Worm (Caenorhabditis elegans): Measurements from ENCODE around the gene srbc-41.

The srbc-41 gene

ce11 chrV:1621494-1621893, 6.9 kb upstream of the srbc-41 start, which contains the start of gene nhr-117:
Gene nhr-117, minus strand, starts transcription at chrV:1621520.
- TF ChIP-seq snpc-4 (tag; optimal IDR thresholded peaks at IDR 0.05) (no peak), bed-3 (GFP tag; optimal IDR thresholded peaks at IDR 0.05) (no peak), zip-8 (tag; optimal IDR thresholded peaks at IDR 0.05) (no peak), ceh-39 (tag; optimal IDR thresholded peaks at IDR 0.05) (no peak), ceh-83 (GFP tag; optimal IDR thresholded peaks at IDR 0.05) (no peak), unc-120 (tag; optimal IDR thresholded peaks at IDR 0.05; ENCODE audit: poor library complexity, severe bottlenecking) (no peak), nhr-12 (tag; optimal IDR thresholded peaks at IDR 0.05) (no peak), nhr-2 (tag; optimal IDR thresholded peaks at IDR 0.05) (no peak), sptf-1 (tag; optimal IDR thresholded peaks at IDR 0.05) (no peak), mab-5 (tag; optimal IDR thresholded peaks at IDR 0.05) (no peak), drap-1 (GFP tag; optimal IDR thresholded peaks at IDR 0.05) (no peak), hlh-1 (tag; optimal IDR thresholded peaks at IDR 0.05) (no peak), nhr-28 (tag; optimal IDR thresholded peaks at IDR 0.05) (no peak), pha-4 (tag; optimal IDR thresholded peaks at IDR 0.05) (no peak), sem-2 (GFP tag; optimal IDR thresholded peaks at IDR 0.05) (no peak), lin-13 (tag; optimal IDR thresholded peaks at IDR 0.05) (no peak)

DNA sequence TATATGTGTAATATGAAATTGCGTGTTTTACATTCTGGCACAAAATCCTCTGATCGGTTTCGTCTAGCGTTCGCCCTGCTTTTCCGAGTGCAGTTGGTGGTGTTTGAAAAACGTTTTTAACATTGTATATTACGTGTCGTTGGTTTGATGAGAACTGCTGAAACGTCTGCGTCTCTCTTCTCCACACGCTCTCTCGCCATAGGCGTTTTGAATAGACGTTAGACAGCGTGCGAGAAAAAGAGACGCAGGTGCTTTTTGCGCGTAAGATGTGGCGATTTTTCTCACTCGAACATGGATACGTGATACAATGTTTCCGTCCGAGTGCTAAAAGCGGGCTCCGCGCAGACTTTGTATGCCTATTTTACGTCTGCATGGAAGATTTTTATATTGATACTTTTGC, 5.9 kb upstream of the srbc-41 start:
- TF ChIP-seq unc-120 (tag; optimal IDR thresholded peaks at IDR 0.05; ENCODE audit: poor library complexity, severe bottlenecking) (no peak), ham-2 (GFP tag; optimal IDR thresholded peaks at IDR 0.05) (no peak), nhr-12 (tag; optimal IDR thresholded peaks at IDR 0.05) (no peak), drap-1 (GFP tag; optimal IDR thresholded peaks at IDR 0.05) (no peak)

DNA sequence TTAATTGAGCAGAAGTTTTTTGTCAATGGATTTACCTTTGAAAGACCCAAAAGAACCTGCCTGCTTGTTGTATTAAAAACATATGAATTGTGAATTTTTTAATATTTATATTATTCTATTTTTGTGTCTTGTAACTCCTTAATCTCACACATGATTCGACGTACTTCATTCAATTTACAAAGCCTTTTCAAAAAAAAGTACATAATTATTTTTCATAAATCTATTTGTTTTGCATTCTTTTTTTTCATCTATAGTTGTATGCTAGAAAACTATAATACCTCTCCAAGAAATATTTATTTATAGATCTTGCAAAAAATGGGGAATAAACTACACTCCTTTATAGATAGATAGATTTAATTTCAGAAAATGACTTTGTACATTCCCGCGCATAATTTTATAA, 4.1 kb upstream of the srbc-41 start, which contains the start of gene nhr-179:
TSS of gene nhr-179 (minus strand) at position 101 of the 400 bp plus-strand sequence.
- TF ChIP-seq flh-1 (GFP tag; optimal IDR thresholded peaks at IDR 0.05) (no peak), ces-1 (GFP tag; optimal IDR thresholded peaks at IDR 0.05) (no peak), sptf-1 (tag; optimal IDR thresholded peaks at IDR 0.05) (no peak), mep-1 (tag; optimal IDR thresholded peaks at IDR 0.05) (no peak), lsy-2 (tag; optimal IDR thresholded peaks at IDR 0.05) (no peak), elt-1 (tag; optimal IDR thresholded peaks at IDR 0.05; ENCODE audit: borderline replicate concordance, insufficient read depth) (no peak), nhr-28 (tag; optimal IDR thresholded peaks at IDR 0.05) (no peak), ceh-83 (GFP tag; optimal IDR thresholded peaks at IDR 0.05) (no peak), unc-62 (GFP tag; optimal IDR thresholded peaks at IDR 0.05) (no peak), drap-1 (GFP tag; optimal IDR thresholded peaks at IDR 0.05) (no peak), hlh-1 (tag; optimal IDR thresholded peaks at IDR 0.05) (no peak), sem-2 (GFP tag; optimal IDR thresholded peaks at IDR 0.05) (no peak), blmp-1 (tag; optimal IDR thresholded peaks at IDR 0.05) (no peak), ceh-39 (tag; optimal IDR thresholded peaks at IDR 0.05) (no peak), ham-2 (GFP tag; optimal IDR thresholded peaks at IDR 0.05) (no peak), pha-4 (tag; optimal IDR thresholded peaks at IDR 0.05) (no peak), tbx-8 (GFP tag; optimal IDR thresholded peaks at IDR 0.05) (no peak), ceh-43 (GFP tag; optimal IDR thresholded peaks at IDR 0.05) (no peak), nhr-237 (tag; optimal IDR thresholded peaks at IDR 0.05) (no peak)

- TF ChIP-seq ham-2 (GFP tag; optimal IDR thresholded peaks at IDR 0.05) (no peak), pha-4 (tag; optimal IDR thresholded peaks at IDR 0.05) (no peak), snpc-4 (tag; optimal IDR thresholded peaks at IDR 0.05) (no peak), nhr-2 (tag; optimal IDR thresholded peaks at IDR 0.05) (no peak), unc-39 (tag; optimal IDR thresholded peaks at IDR 0.05) (no peak), ceh-83 (GFP tag; optimal IDR thresholded peaks at IDR 0.05) (no peak), cnd-1 (tag; optimal IDR thresholded peaks at IDR 0.05) (no peak), M03D4.4 (tag; optimal IDR thresholded peaks at IDR 0.05) (no peak), tbx-8 (GFP tag; optimal IDR thresholded peaks at IDR 0.05) (no peak)
Observed at ce11 chrV:1611570-1611969, 3.1 kb downstream of the srbc-41 start.

DNA sequence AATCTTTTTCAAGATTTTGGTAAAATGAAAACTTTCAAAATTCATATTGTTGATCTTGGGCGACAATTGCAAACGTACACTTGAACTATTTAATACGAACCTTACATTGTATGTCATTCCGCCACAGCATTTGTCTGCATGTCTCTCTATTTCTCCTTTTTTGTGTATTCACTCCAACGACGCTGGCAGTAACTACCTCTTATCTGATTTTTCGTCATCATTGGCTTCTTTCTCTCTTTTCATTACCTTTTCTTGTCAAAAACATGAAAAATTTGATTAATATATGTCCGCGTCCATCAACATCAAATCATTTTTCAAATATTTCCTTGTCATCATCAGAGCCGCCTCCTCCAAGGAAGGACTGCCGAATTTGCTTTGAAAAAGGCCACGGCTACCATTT, 4.5 kb downstream of the srbc-41 start, which contains the start of gene nhr-177:
TSS of gene nhr-177 (plus strand) at position 167 of the 400 bp plus-strand sequence.
- TF ChIP-seq pha-4 (tag; optimal IDR thresholded peaks at IDR 0.05) (no peak), ceh-43 (GFP tag; optimal IDR thresholded peaks at IDR 0.05) (no peak), elt-3 (tag; optimal IDR thresholded peaks at IDR 0.05) (no peak), unc-120 (tag; optimal IDR thresholded peaks at IDR 0.05; ENCODE audit: poor library complexity, severe bottlenecking) (no peak), nhr-28 (tag; optimal IDR thresholded peaks at IDR 0.05) (no peak), sem-2 (GFP tag; optimal IDR thresholded peaks at IDR 0.05) (no peak), lsy-2 (tag; optimal IDR thresholded peaks at IDR 0.05) (no peak), mls-2 (tag; optimal IDR thresholded peaks at IDR 0.05) (no peak), M03D4.4 (tag; optimal IDR thresholded peaks at IDR 0.05) (no peak), lin-13 (tag; optimal IDR thresholded peaks at IDR 0.05) (no peak), blmp-1 (tag; optimal IDR thresholded peaks at IDR 0.05) (no peak), bed-3 (GFP tag; optimal IDR thresholded peaks at IDR 0.05) (no peak)
